Worm (Caenorhabditis elegans) whole organism, young adult: ENCODE results near the gene clc-29.
A peak's percentile ranks its signal among the peaks of the same experiment; 100 is the strongest.

Experiments used
- B0019.2 ChIP-seq: fragments of 200-800 bp; sonication (Bioruptor generic); conservative IDR thresholded peaks from 2 replicates; pipeline ENCODE4 v1.3.6; 2022; ENCODE audit warnings: missing genetic modification reagents, missing genetic modification characterization, missing compliant biosample characterization
- B0261.1 ChIP-seq: sonication (generic microtip); optimal IDR thresholded peaks from 2 replicates; lab custom pipeline; 2016; ENCODE audit warnings: mild to moderate bottlenecking, missing genetic modification characterization, moderate library complexity, missing compliant biosample characterization
- F33H1.4 ChIP-seq: fragments of 200-800 bp; sonication (Bioruptor generic); IDR thresholded peaks from 2 replicates; pipeline ENCODE4 v1.3.6; 2022; ENCODE audit warnings: missing genetic modification reagents, missing genetic modification characterization, missing compliant biosample characterization
- F57C9.4 ChIP-seq: sonication (generic microtip); optimal IDR thresholded peaks from 2 replicates; lab custom pipeline; 2017; ENCODE audit warnings: mild to moderate bottlenecking, missing genetic modification characterization, missing compliant biosample characterization
- Y53F4B.3 ChIP-seq: fragments of 200-800 bp; sonication (Bioruptor generic); IDR thresholded peaks from 2 replicates; pipeline ENCODE4 v1.3.6; 2022; ENCODE audit warnings: missing genetic modification reagents, missing genetic modification characterization, missing compliant biosample characterization
- Y53G8AR.9 ChIP-seq: fragments of 200-800 bp; sonication (Bioruptor generic); conservative IDR thresholded peaks from 2 replicates; pipeline ENCODE4 v1.3.6; 2022; ENCODE audit warnings: missing genetic modification reagents, missing genetic modification characterization, missing compliant biosample characterization
- Y79H2A.3 ChIP-seq: fragments of 200-800 bp; sonication (Bioruptor generic); conservative IDR thresholded peaks from 2 replicates; pipeline ENCODE4 v1.3.6; 2022; ENCODE audit warnings: missing genetic modification reagents, missing genetic modification characterization, missing compliant biosample characterization
- aptf-2 ChIP-seq: fragments of 200-800 bp; sonication (Bioruptor generic); conservative IDR thresholded peaks from 2 replicates; pipeline ENCODE4 v1.3.6; 2022; ENCODE audit warnings: missing genetic modification reagents, missing genetic modification characterization, missing compliant biosample characterization
- aptf-3 ChIP-seq: fragments of 200-800 bp; sonication (Bioruptor generic); IDR thresholded peaks from 2 replicates; pipeline ENCODE4 v1.3.6; 2022; ENCODE audit warnings: missing genetic modification characterization, missing compliant biosample characterization
- atf-7 ChIP-seq: sonication (generic microtip); optimal IDR thresholded peaks from 2 replicates; lab custom pipeline; 2017; ENCODE audit warnings: mild to moderate bottlenecking, missing genetic modification characterization, missing compliant biosample characterization
- attf-5 ChIP-seq: fragments of 200-800 bp; sonication (Bioruptor generic); optimal IDR thresholded peaks from 2 replicates; lab custom pipeline; 2018; ENCODE audit warnings: mild to moderate bottlenecking, missing genetic modification characterization, missing compliant biosample characterization
- bed-2 ChIP-seq: fragments of 200-800 bp; sonication (Bioruptor generic); IDR thresholded peaks from 2 replicates; pipeline ENCODE4 v1.3.6; 2022; ENCODE audit warnings: missing genetic modification reagents, missing genetic modification characterization, missing compliant biosample characterization
- cebp-1 ChIP-seq, 2 experiments: fragments of 200-800 bp in 1 of 2; sonication (Bioruptor generic) in 1 of 2; sonication (generic microtip) in 1 of 2; IDR thresholded peaks in 1 of 2; optimal IDR thresholded peaks in 1 of 2; 2 replicates each; pipeline versions ENCODE4 v1.3.6 to Lab custom; 2017 to 2022; ENCODE audit warnings: missing compliant biosample characterization in 2 of 2, missing genetic modification characterization in 2 of 2, mild to moderate bottlenecking in 1 of 2, missing genetic modification reagents in 1 of 2, moderate library complexity in 1 of 2
- ceh-27 ChIP-seq: fragments of 200-800 bp; sonication (Bioruptor generic); optimal IDR thresholded peaks from 2 replicates; lab custom pipeline; 2018; ENCODE audit warnings: mild to moderate bottlenecking, missing genetic modification characterization, moderate library complexity, missing compliant biosample characterization
- ceh-91 ChIP-seq: fragments of 200-800 bp; sonication (Bioruptor generic); IDR thresholded peaks from 2 replicates; pipeline ENCODE4 v1.3.6; 2022; ENCODE audit warnings: missing genetic modification reagents, missing genetic modification characterization, missing compliant biosample characterization
- chd-7 ChIP-seq: sonication (generic microtip); optimal IDR thresholded peaks from 2 replicates; lab custom pipeline; 2016; ENCODE audit warnings: mild to moderate bottlenecking, missing genetic modification characterization, moderate library complexity, missing compliant biosample characterization
- ets-4 ChIP-seq: fragments of 200-800 bp; sonication (Bioruptor generic); optimal IDR thresholded peaks from 2 replicates; lab custom pipeline; 2018; ENCODE audit warnings: mild to moderate bottlenecking, missing genetic modification characterization, missing compliant biosample characterization
- gei-17 ChIP-seq: fragments of 200-800 bp; sonication (Bioruptor generic); optimal IDR thresholded peaks from 2 replicates; lab custom pipeline; 2018; ENCODE audit warnings: mild to moderate bottlenecking, missing genetic modification characterization, missing compliant biosample characterization
- hmg-1.2 ChIP-seq: fragments of 200-800 bp; sonication (Bioruptor generic); IDR thresholded peaks from 2 replicates; pipeline ENCODE4 v1.3.6; 2022; ENCODE audit warnings: missing genetic modification reagents, missing genetic modification characterization, missing compliant biosample characterization
- hrde-1 ChIP-seq: sonication (generic microtip); optimal IDR thresholded peaks from 2 replicates; lab custom pipeline; 2016; ENCODE audit warnings: missing genetic modification characterization, mild to moderate bottlenecking, missing compliant biosample characterization, moderate library complexity, missing genotype, missing genetic modification reagents, borderline replicate concordance
- lag-1 ChIP-seq: fragments of 200-800 bp; sonication (Bioruptor generic); IDR thresholded peaks from 2 replicates; pipeline ENCODE4 v1.3.6; 2022; ENCODE audit warnings: missing genetic modification reagents, missing genetic modification characterization, missing compliant biosample characterization
- let-526 ChIP-seq: fragments of 200-800 bp; sonication (Bioruptor generic); IDR thresholded peaks from 2 replicates; pipeline ENCODE4 v1.3.6; 2022; ENCODE audit warnings: missing genetic modification reagents, missing genetic modification characterization, missing compliant biosample characterization
- lin-40 ChIP-seq: sonication (generic microtip); optimal IDR thresholded peaks from 2 replicates; lab custom pipeline; 2016; ENCODE audit warnings: missing genetic modification characterization, mild to moderate bottlenecking, missing compliant biosample characterization, missing genotype, missing genetic modification reagents
- lir-1 ChIP-seq: fragments of 200-800 bp; sonication (Bioruptor generic); conservative IDR thresholded peaks from 2 replicates; pipeline ENCODE4 v1.3.6; 2022; ENCODE audit warnings: missing genetic modification reagents, missing genetic modification characterization, missing compliant biosample characterization
- lsl-1 ChIP-seq: fragments of 200-800 bp; sonication (Bioruptor generic); optimal IDR thresholded peaks from 2 replicates; lab custom pipeline; 2018; ENCODE audit warnings: mild to moderate bottlenecking, missing genetic modification characterization, moderate library complexity, missing compliant biosample characterization
- madf-10 ChIP-seq: sonication (generic microtip); optimal IDR thresholded peaks from 2 replicates; lab custom pipeline; 2016; ENCODE audit warnings: mild to moderate bottlenecking, missing genetic modification characterization, missing compliant biosample characterization
- mcd-1 ChIP-seq: fragments of 200-800 bp; sonication (Bioruptor generic); IDR thresholded peaks from 2 replicates; pipeline ENCODE4 v1.3.6; 2022; ENCODE audit warnings: missing genetic modification reagents, missing genetic modification characterization, missing compliant biosample characterization
- nfya-1 ChIP-seq: sonication (generic microtip); optimal IDR thresholded peaks from 2 replicates; lab custom pipeline; 2017; ENCODE audit warnings: antibody characterized with exemption, missing compliant biosample characterization, missing genetic modification characterization, borderline replicate concordance; ENCODE audit not compliant: insufficient read depth
- nhr-120 ChIP-seq: fragments of 200-800 bp; sonication (Bioruptor generic); IDR thresholded peaks from 2 replicates; pipeline ENCODE4 v1.3.6; 2022; ENCODE audit warnings: missing genetic modification characterization, missing compliant biosample characterization
- nhr-80 ChIP-seq: sonication (generic microtip); optimal IDR thresholded peaks from 2 replicates; lab custom pipeline; 2016; ENCODE audit warnings: missing genetic modification characterization, missing compliant biosample characterization
- pbrm-1 ChIP-seq: fragments of 200-800 bp; sonication (Bioruptor generic); IDR thresholded peaks from 2 replicates; pipeline ENCODE4 v1.3.6; 2022; ENCODE audit warnings: missing genetic modification reagents, missing genetic modification characterization, missing compliant biosample characterization
- rec-8 ChIP-seq, 2 experiments: sonication (generic microtip); optimal IDR thresholded peaks; 2 replicates each; lab custom pipeline; 2016; ENCODE audit warnings: mild to moderate bottlenecking in 2 of 2, missing genetic modification characterization in 2 of 2, missing genetic modification reagents in 2 of 2, missing genotype in 2 of 2, missing biosample characterization in 1 of 2, missing compliant biosample characterization in 1 of 2, moderate library complexity in 1 of 2
- snpc-1.3 ChIP-seq: sonication (generic microtip); optimal IDR thresholded peaks from 2 replicates; lab custom pipeline; 2017; ENCODE audit warnings: missing genetic modification characterization, mild to moderate bottlenecking, missing compliant biosample characterization, antibody characterized with exemption, moderate library complexity, missing genotype, missing genetic modification reagents; ENCODE audit not compliant: insufficient read depth
- tbp1 ChIP-seq: fragments of 200-800 bp; sonication (Bioruptor generic); optimal IDR thresholded peaks from 2 replicates; lab custom pipeline; 2018; ENCODE audit warnings: mild to moderate bottlenecking, missing genetic modification characterization, missing compliant biosample characterization
- tlf-1 ChIP-seq: fragments of 200-800 bp; sonication (Bioruptor generic); optimal IDR thresholded peaks from 2 replicates; lab custom pipeline; 2018; ENCODE audit warnings: mild to moderate bottlenecking, missing genetic modification characterization, missing compliant biosample characterization
- zim-3 ChIP-seq: sonication (generic microtip); optimal IDR thresholded peaks from 2 replicates; lab custom pipeline; 2017; ENCODE audit warnings: mild to moderate bottlenecking, missing genetic modification characterization, moderate library complexity, missing compliant biosample characterization
- ztf-18 ChIP-seq: sonication (generic microtip); optimal IDR thresholded peaks from 2 replicates; lab custom pipeline; 2016; ENCODE audit warnings: missing genotype, mild to moderate bottlenecking, missing genetic modification characterization, missing compliant biosample characterization
- ztf-25 ChIP-seq: fragments of 200-800 bp; sonication (Bioruptor generic); IDR thresholded peaks from 2 replicates; pipeline ENCODE4 v1.3.6; 2022; ENCODE audit warnings: missing genetic modification reagents, missing genetic modification characterization, missing compliant biosample characterization
- ztf-6 ChIP-seq: fragments of 200-800 bp; sonication (Bioruptor generic); IDR thresholded peaks from 2 replicates; pipeline ENCODE4 v1.3.6; 2022; ENCODE audit warnings: missing genetic modification reagents, missing genetic modification characterization, missing compliant biosample characterization

Gene clc-29

DNA sequence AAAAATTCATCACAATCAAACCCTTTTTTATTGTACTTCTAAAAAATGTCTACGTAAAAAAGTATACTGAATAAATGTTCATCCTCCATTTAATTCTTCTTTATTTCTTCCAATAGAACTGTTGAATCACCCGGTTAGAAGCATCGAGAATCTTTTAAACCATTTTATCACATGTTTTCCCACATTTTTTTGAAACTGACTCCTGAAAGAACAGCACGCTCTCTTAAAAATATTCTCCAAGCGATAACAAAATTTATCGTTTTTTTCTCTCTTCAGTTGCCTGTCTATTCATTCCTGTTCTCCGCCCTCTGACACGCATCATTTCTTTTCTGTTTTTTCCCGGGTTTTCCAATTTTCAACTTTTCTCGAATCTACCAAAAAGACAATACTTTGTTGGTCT is 23.3 kb downstream of the clc-29 start, which contains the start of gene F10E9.12:
TSS of gene F10E9.12 (plus strand) at position 131 of the 400 bp plus-strand sequence.
- TF ChIP-seq rec-8 (tag; optimal IDR thresholded peaks at IDR 0.05; lab: Kevin White, UChicago) (no peak), F33H1.4 (GFP tag; lab: Robert Waterston, UW) (no peak), nhr-80 (tag; lab: Kevin White, UChicago) (peak; percentile 56), tbp1 (GFP tag; lab: Kevin White, UChicago) (peak; percentile 2), hrde-1 (tag; lab: Kevin White, UChicago) (no peak), zim-3 (tag; lab: Kevin White, UChicago) (no peak), cebp-1 (GFP tag; IDR thresholded peaks at IDR 0.05; lab: Robert Waterston, UW) (no peak), cebp-1 (tag; optimal IDR thresholded peaks at IDR 0.05; lab: Kevin White, UChicago) (peak; percentile 30)

DNA sequence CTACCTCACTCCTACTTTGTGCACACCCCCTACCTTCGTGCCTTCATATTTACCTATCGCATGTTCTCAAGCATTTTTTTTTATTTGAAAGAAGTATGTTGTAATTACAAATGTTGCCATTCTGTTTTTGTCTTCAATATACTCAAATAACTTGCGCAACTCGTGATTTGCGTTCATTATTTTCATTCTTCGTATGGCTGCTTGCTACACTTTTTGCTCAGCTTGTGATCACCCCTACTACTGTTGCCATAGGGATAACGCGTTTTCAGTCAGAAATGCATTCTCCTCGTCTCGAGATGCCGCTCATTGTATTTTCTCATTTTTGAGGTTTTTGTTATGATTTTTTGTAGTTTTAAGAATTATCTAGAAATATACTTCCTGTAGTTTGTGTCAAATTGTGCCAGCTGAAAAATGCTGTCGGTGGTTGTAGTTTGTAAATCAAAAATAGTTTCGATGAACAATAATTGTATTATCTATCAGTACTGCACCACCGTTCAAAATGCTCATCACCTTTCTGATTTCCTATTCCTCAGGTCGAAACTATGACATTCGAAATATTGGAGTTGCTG is 25.0 kb downstream of the clc-29 start, which contains the start of gene F10E9.1:
TSS of gene F10E9.1 (plus strand) at position 519 of the 569 bp plus-strand sequence.
- TF ChIP-seq bed-2 (GFP tag; lab: Robert Waterston, UW) (no peak), F57C9.4 (no peak), nfya-1 (tag; lab: Kevin White, UChicago) (no peak)

DNA sequence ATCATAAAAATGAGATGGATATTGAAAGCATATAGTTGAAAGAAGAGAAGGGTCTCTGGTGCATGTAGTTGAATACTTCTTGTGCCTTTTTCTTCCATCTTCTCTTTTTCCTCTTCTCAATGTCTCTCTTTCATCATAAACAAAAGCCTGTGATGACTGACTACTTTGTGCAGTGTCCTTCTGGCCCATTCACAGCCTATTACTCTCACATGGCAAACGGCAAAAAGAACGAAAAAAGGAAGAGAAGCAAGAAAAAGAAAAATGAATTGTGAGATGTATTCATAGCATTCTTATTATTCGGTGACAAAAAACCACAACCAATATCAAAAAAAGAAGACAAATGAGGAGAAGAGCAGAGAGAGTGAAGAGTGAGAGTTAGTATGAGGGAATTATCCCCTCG is 26.5 kb downstream of the clc-29 start:
- TF ChIP-seq Y53G8AR.9 (GFP tag; lab: Robert Waterston, UW), result no peak
- no peak for TF ChIP-seq B0019.2 (GFP tag; lab: Robert Waterston, UW)
- TF ChIP-seq Y53F4B.3, result no peak
- TF ChIP-seq ztf-6 (GFP tag; lab: Robert Waterston, UW), result no peak
- no peak for TF ChIP-seq chd-7 (tag; lab: Kevin White, UChicago)
- no peak for TF ChIP-seq mcd-1
- no peak for TF ChIP-seq Y79H2A.3 (GFP tag; lab: Robert Waterston, UW)

DNA sequence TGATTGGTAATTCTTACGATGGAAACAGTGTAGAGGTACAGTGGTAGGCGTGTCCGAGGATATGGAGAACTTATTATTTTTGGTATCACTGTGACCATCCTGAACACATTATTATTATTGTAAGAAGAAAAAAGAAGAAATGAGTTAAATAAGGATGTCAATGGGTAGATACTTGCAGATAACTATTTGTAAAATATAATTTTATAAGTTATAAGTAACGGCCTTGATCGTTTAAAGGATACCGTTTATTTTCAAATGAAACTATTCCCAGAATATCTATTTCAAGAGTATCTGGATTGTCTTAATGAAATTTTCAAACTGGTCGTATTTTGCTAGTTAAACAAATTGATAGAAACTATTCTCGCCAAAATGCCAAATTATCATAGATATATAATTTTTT is 27.5 kb downstream of the clc-29 start, which contains the start of gene F10E9.10:
TSS of gene F10E9.10 (minus strand) at position 101 of the 400 bp plus-strand sequence.
- TF ChIP-seq ceh-91, result no peak
- TF ChIP-seq, all 124 proteins: peak for 0

DNA sequence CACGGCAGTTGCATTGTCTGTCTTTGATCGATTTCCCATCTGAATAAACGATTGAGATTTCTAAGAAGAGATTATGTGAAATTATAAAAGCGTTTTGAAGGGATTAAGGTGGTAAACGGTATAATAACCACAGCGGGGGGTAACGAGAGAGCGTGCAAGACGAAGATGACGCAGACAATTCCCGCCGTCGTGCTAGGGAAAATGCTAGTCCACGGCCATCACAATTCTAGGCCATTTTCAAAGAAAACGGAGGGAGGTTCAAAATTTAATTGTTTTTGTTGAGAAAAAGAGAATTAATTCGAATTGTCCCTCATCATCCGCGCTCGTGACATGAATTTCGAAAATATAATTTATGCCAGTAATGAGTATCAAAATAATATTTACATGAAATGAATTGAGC is 28.6 kb downstream of the clc-29 start, which contains the start of gene F10E9.11:
TSS of gene F10E9.11 (minus strand) at position 161 of the 400 bp plus-strand sequence.
- TF ChIP-seq rec-8 (tag; optimal IDR thresholded peaks at IDR 0.05; lab: Kevin White, UChicago) (peak in 1 of 2 experiments; percentile 66), gei-17 (GFP tag; lab: Kevin White, UChicago) (no peak), ceh-27 (GFP tag; lab: Kevin White, UChicago) (peak; percentile 95), tlf-1 (GFP tag; lab: Kevin White, UChicago) (peak; percentile 28), madf-10 (tag; lab: Kevin White, UChicago) (peak; percentile 66), let-526 (peak; percentile 81), lag-1 (GFP tag; lab: Robert Waterston, UW) (no peak), snpc-1.3 (tag; lab: Kevin White, UChicago) (peak; percentile 43), hmg-1.2 (GFP tag; lab: Robert Waterston, UW) (peak; percentile 96), atf-7 (no peak), Y79H2A.3 (GFP tag; lab: Robert Waterston, UW) (no peak), cebp-1 (GFP tag; IDR thresholded peaks at IDR 0.05; lab: Robert Waterston, UW) (0 out of 2 replicates have a peak, but pooled peaks have one; percentile 25), cebp-1 (tag; optimal IDR thresholded peaks at IDR 0.05; lab: Kevin White, UChicago) (no peak), aptf-2 (GFP tag; lab: Robert Waterston, UW) (0 out of 2 replicates have a peak, but pooled peaks have one; percentile 37), aptf-3 (no peak), pbrm-1 (GFP tag; lab: Robert Waterston, UW) (peak; percentile 78), ztf-18 (peak; percentile 39), ztf-25 (GFP tag; lab: Robert Waterston, UW) (0 out of 2 replicates have a peak, but pooled peaks have one; percentile 55), attf-5 (GFP tag; lab: Kevin White, UChicago) (peak; percentile 67), nhr-120 (GFP tag; lab: Robert Waterston, UW) (no peak), ets-4 (GFP tag; lab: Kevin White, UChicago) (no peak), lsl-1 (peak; percentile 69), lir-1 (peak; percentile 82), lin-40 (tag; lab: Kevin White, UChicago) (peak; percentile 42), B0261.1 (tag; lab: Kevin White, UChicago) (no peak)
